Worm (Caenorhabditis elegans): ENCODE measurements around the gene ZK829.1.

ce11 chrIV:11924092-11924491, 18.1 kb downstream of the ZK829.1 start:
- no peak for TF ChIP-seq ama-1 (optimal IDR thresholded peaks at IDR 0.05)
- TF ChIP-seq tbx-11 (GFP tag; IDR thresholded peaks at IDR 0.05), result no peak
- TF ChIP-seq hmbx-1 (tag; optimal IDR thresholded peaks at IDR 0.05), result no peak
